Worm (Caenorhabditis elegans) whole organism, L4 larva: ENCODE results near the gene F58E2.2.

Experiments
- F37D6.2 ChIP-seq: sonication (generic microtip); optimal IDR thresholded peaks from 2 replicates; lab custom pipeline; 2016; ENCODE audit warnings: mild to moderate bottlenecking, missing genetic modification characterization, missing compliant biosample characterization
- F49E8.2 ChIP-seq: sonication (generic microtip); optimal IDR thresholded peaks from 2 replicates; lab custom pipeline; 2016; ENCODE audit warnings: missing compliant biosample characterization, mild to moderate bottlenecking, missing genetic modification characterization, borderline replicate concordance
- T20F7.1 ChIP-seq: fragments of 200-800 bp; sonication (Bioruptor generic); optimal IDR thresholded peaks from 2 replicates; lab custom pipeline; 2018; ENCODE audit warnings: mild to moderate bottlenecking, missing genetic modification characterization, missing compliant biosample characterization
- T26A8.4 ChIP-seq: fragments of 200-800 bp; sonication (Bioruptor generic); IDR thresholded peaks from 2 replicates; pipeline ENCODE4 v1.3.6; 2022; ENCODE audit warnings: missing genetic modification characterization, missing compliant biosample characterization
- Y105C5A.15 ChIP-seq: fragments of 200-800 bp; sonication (Bioruptor generic); IDR thresholded peaks from 2 replicates; pipeline ENCODE4 v1.3.6; 2022; ENCODE audit warnings: missing genetic modification characterization, missing compliant biosample characterization
- Y5F2A.4 ChIP-seq: fragments of 200-800 bp; sonication (Bioruptor generic); optimal IDR thresholded peaks from 2 replicates; lab custom pipeline; 2018; ENCODE audit warnings: mild to moderate bottlenecking, missing genetic modification characterization, missing compliant biosample characterization
- ZK337.2 ChIP-seq: fragments of 200-800 bp; sonication (Bioruptor generic); IDR thresholded peaks from 2 replicates; pipeline ENCODE4 v1.3.6; 2022; ENCODE audit warnings: missing genetic modification reagents, missing genetic modification characterization, missing compliant biosample characterization
- ZK546.5 ChIP-seq, 2 experiments: sonication (generic microtip); optimal IDR thresholded peaks; 2 replicates each; lab custom pipeline; 2017; ENCODE audit warnings: missing biosample characterization in 2 of 2, missing genetic modification characterization in 2 of 2
- aha-1 ChIP-seq: fragments of 150-350 bp; peaks from one replicate; lab custom pipeline; 2014; ENCODE audit warnings: missing biosample characterization, missing genetic modification characterization
- aly-2 ChIP-seq: sonication (generic microtip); optimal IDR thresholded peaks from 2 replicates; lab custom pipeline; 2018; ENCODE audit warnings: missing biosample characterization, missing genetic modification characterization
- ama-1 ChIP-seq: fragments of 150-350 bp; optimal IDR thresholded peaks from 2 replicates; lab custom pipeline; 2014; ENCODE audit warnings: inconsistent platforms, mixed read lengths
- arid-1 ChIP-seq: fragments of 200-800 bp; sonication (Bioruptor generic); conservative IDR thresholded peaks from 2 replicates; pipeline ENCODE4 v1.3.6; 2022; ENCODE audit warnings: missing genetic modification reagents, missing genetic modification characterization, missing compliant biosample characterization
- ceh-32 ChIP-seq: sonication (generic microtip); optimal IDR thresholded peaks from 2 replicates; lab custom pipeline; 2016; ENCODE audit warnings: mild to moderate bottlenecking, missing genetic modification characterization, missing compliant biosample characterization; ENCODE audit not compliant: poor library complexity
- ceh-44 ChIP-seq: fragments of 200-800 bp; sonication (Bioruptor generic); IDR thresholded peaks from 2 replicates; pipeline ENCODE4 v1.3.6; 2022; ENCODE audit warnings: missing genetic modification reagents, missing genetic modification characterization, missing compliant biosample characterization
- ceh-62 ChIP-seq: sonication (generic microtip); optimal IDR thresholded peaks from 2 replicates; lab custom pipeline; 2017; ENCODE audit warnings: missing biosample characterization, missing genetic modification characterization
- daf-16 ChIP-seq, 3 experiments: sonication (generic microtip); optimal IDR thresholded peaks; 2 replicates each; lab custom pipeline; 2016 to 2017; ENCODE audit warnings: missing genetic modification characterization in 3 of 3, missing genetic modification reagents in 3 of 3, mild to moderate bottlenecking in 2 of 3, missing compliant biosample characterization in 2 of 3, missing biosample characterization in 1 of 3, moderate library complexity in 1 of 3
- daf-19 ChIP-seq: fragments of 200-800 bp; sonication (Bioruptor generic); conservative IDR thresholded peaks from 2 replicates; pipeline ENCODE4 v1.3.6; 2022; ENCODE audit warnings: missing genetic modification characterization, missing compliant biosample characterization
- daf-8 ChIP-seq: fragments of 200-800 bp; sonication (Bioruptor generic); IDR thresholded peaks from 2 replicates; pipeline ENCODE4 v1.3.6; 2022; ENCODE audit warnings: missing genetic modification characterization, missing compliant biosample characterization
- dpl-1 ChIP-seq: fragments of 150-350 bp; optimal IDR thresholded peaks from 2 replicates; lab custom pipeline; 2014; ENCODE audit warnings: missing biosample characterization, missing genetic modification reagents, missing genetic modification characterization
- fkh-10 ChIP-seq: fragments of 150-350 bp; optimal IDR thresholded peaks from 2 replicates; lab custom pipeline; 2014; ENCODE audit warnings: missing biosample characterization, missing genetic modification reagents, missing genetic modification characterization
- gei-8 ChIP-seq: fragments of 200-800 bp; sonication (Bioruptor generic); optimal IDR thresholded peaks from 2 replicates; lab custom pipeline; 2018; ENCODE audit warnings: mild to moderate bottlenecking, missing genetic modification characterization, missing compliant biosample characterization
- hlh-11 ChIP-seq: fragments of 200-800 bp; sonication (Bioruptor generic); optimal IDR thresholded peaks from 2 replicates; lab custom pipeline; 2018; ENCODE audit warnings: mild to moderate bottlenecking, missing genetic modification characterization, missing compliant biosample characterization
- hlh-30 ChIP-seq: sonication (generic microtip); optimal IDR thresholded peaks from 2 replicates; lab custom pipeline; 2017; ENCODE audit warnings: antibody characterized with exemption, mild to moderate bottlenecking, missing genetic modification characterization, missing compliant biosample characterization; ENCODE audit not compliant: insufficient read depth
- hmg-1.1 ChIP-seq: fragments of 200-800 bp; sonication (Bioruptor generic); IDR thresholded peaks from 2 replicates; pipeline ENCODE4 v1.3.6; 2022; ENCODE audit warnings: missing genetic modification reagents, missing genetic modification characterization, missing compliant biosample characterization
- lin-1 ChIP-seq: fragments of 200-800 bp; sonication (Bioruptor generic); IDR thresholded peaks from 2 replicates; pipeline ENCODE4 v1.3.6; 2022; ENCODE audit warnings: missing genetic modification reagents, missing genetic modification characterization, missing compliant biosample characterization
- lin-38 ChIP-seq: fragments of 200-800 bp; sonication (Bioruptor generic); IDR thresholded peaks from 2 replicates; pipeline ENCODE4 v1.3.6; 2022; ENCODE audit warnings: missing genetic modification reagents, missing genetic modification characterization, missing compliant biosample characterization
- lin-39 ChIP-seq: fragments of 150-350 bp; optimal IDR thresholded peaks from 2 replicates; lab custom pipeline; 2014; ENCODE audit warnings: missing biosample characterization, missing genetic modification reagents, missing genetic modification characterization
- lsy-2 ChIP-seq, 2 experiments: fragments of 150-350 bp in 1 of 2; sonication (generic microtip) in 1 of 2; optimal IDR thresholded peaks; 2 replicates each; lab custom pipeline; 2014 to 2017; ENCODE audit warnings: missing biosample characterization in 2 of 2, missing genetic modification characterization in 2 of 2
- mes-2 ChIP-seq: sonication (generic microtip); optimal IDR thresholded peaks from 2 replicates; lab custom pipeline; 2016; ENCODE audit warnings: missing genotype, mild to moderate bottlenecking, missing genetic modification characterization, missing compliant biosample characterization; ENCODE audit not compliant: poor library complexity, severe bottlenecking
- mxl-2 ChIP-seq: fragments of 200-800 bp; sonication (Bioruptor generic); conservative IDR thresholded peaks from 2 replicates; pipeline ENCODE4 v1.3.6; 2022; ENCODE audit warnings: missing genetic modification reagents, missing genetic modification characterization, missing compliant biosample characterization
- nhr-102 ChIP-seq: sonication (generic microtip); optimal IDR thresholded peaks from 2 replicates; lab custom pipeline; 2016; ENCODE audit warnings: mild to moderate bottlenecking, missing genetic modification characterization, moderate library complexity, missing compliant biosample characterization
- nhr-237 ChIP-seq: sonication (generic microtip); optimal IDR thresholded peaks from 2 replicates; lab custom pipeline; 2017; ENCODE audit warnings: missing biosample characterization, missing genetic modification characterization
- nhr-25 ChIP-seq: sonication (generic microtip); optimal IDR thresholded peaks from 2 replicates; lab custom pipeline; 2017; ENCODE audit warnings: missing genetic modification characterization, mild to moderate bottlenecking, missing compliant biosample characterization, antibody characterized with exemption, moderate library complexity, borderline replicate concordance; ENCODE audit not compliant: insufficient read depth
- nhr-41 ChIP-seq: fragments of 200-800 bp; sonication (Bioruptor generic); IDR thresholded peaks from 2 replicates; pipeline ENCODE4 v1.3.6; 2022; ENCODE audit warnings: missing genetic modification reagents, missing genetic modification characterization, missing compliant biosample characterization
- pqm-1 ChIP-seq: sonication (generic microtip); optimal IDR thresholded peaks from 2 replicates; lab custom pipeline; 2017; ENCODE audit warnings: missing biosample characterization, missing genetic modification characterization
- rbr-2 ChIP-seq: sonication (generic microtip); optimal IDR thresholded peaks from 2 replicates; lab custom pipeline; 2016; ENCODE audit warnings: missing genotype, missing genetic modification characterization, missing compliant biosample characterization
- saeg-2 ChIP-seq: fragments of 200-800 bp; sonication (Bioruptor generic); IDR thresholded peaks from 2 replicates; pipeline ENCODE4 v1.3.6; 2022; ENCODE audit warnings: missing genetic modification reagents, missing genetic modification characterization, missing compliant biosample characterization
- sdz-12 ChIP-seq: fragments of 200-800 bp; sonication (Bioruptor generic); optimal IDR thresholded peaks from 2 replicates; lab custom pipeline; 2018; ENCODE audit warnings: mild to moderate bottlenecking, missing genetic modification characterization, missing compliant biosample characterization
- set-16 ChIP-seq: fragments of 200-800 bp; sonication (Bioruptor generic); IDR thresholded peaks from 2 replicates; pipeline ENCODE4 v1.3.6; 2022; ENCODE audit warnings: missing genetic modification reagents, missing genetic modification characterization, missing compliant biosample characterization
- snpc-4 ChIP-seq: fragments of 150-350 bp; optimal IDR thresholded peaks from 2 replicates; lab custom pipeline; 2014; ENCODE audit warnings: missing biosample characterization, missing genetic modification characterization
- spr-3 ChIP-seq: fragments of 200-800 bp; sonication (Bioruptor generic); optimal IDR thresholded peaks from 2 replicates; lab custom pipeline; 2018; ENCODE audit warnings: mild to moderate bottlenecking, missing genetic modification characterization, missing compliant biosample characterization
- tra-1 ChIP-seq: fragments of 200-800 bp; sonication (Bioruptor generic); IDR thresholded peaks from 2 replicates; pipeline ENCODE4 v1.3.6; 2022; ENCODE audit warnings: missing genetic modification reagents, missing genetic modification characterization, missing compliant biosample characterization
- unc-130 ChIP-seq: sonication (generic microtip); optimal IDR thresholded peaks from 2 replicates; lab custom pipeline; 2016; ENCODE audit warnings: missing genetic modification reagents, missing genetic modification characterization, missing compliant biosample characterization
- unc-62 ChIP-seq, 3 experiments: fragments of 150-350 bp in 1 of 3; sonication (generic microtip); optimal IDR thresholded peaks in 2 of 3; peaks in 1 of 3; 1 replicate in 1 of 3; 2 replicates in 2 of 3; lab custom pipeline; 2014 to 2017; ENCODE audit warnings: missing biosample characterization in 3 of 3, missing genetic modification characterization in 3 of 3, missing genetic modification reagents in 3 of 3, missing genotype in 1 of 3
- zag-1 ChIP-seq: fragments of 150-350 bp; optimal IDR thresholded peaks from 2 replicates; lab custom pipeline; 2014; ENCODE audit warnings: missing biosample characterization, missing genetic modification characterization
- zfp-3 ChIP-seq: fragments of 200-800 bp; sonication (Bioruptor generic); conservative IDR thresholded peaks from 2 replicates; pipeline ENCODE4 v1.3.6; 2022; ENCODE audit warnings: missing genetic modification reagents, missing genetic modification characterization, missing compliant biosample characterization

The F58E2.2 gene

DNA sequence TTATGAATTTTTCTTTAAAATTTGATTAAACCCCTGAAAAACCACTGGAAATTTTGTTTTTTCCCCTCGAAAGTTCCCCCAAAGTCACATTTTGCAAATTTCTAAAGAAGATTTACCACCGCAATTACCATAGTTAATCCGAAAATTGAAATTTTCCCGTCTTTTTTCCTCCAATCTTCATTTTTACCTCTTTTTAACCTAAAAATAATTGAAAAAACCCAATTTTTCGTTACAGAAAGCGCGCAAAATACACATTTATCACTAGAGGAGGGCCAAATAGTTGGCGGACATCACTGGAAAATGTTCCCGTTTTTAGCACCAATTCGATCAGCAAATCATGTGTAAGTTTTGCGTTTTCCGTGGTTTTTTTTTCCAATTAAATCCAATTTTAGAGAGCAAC, 46.7 kb downstream of the F58E2.2 start, which contains the start of gene unc-33:
Gene unc-33, plus strand, starts transcription at position 301 of the 400 bp plus-strand sequence.
- TF ChIP-seq unc-62 (GFP tag; optimal IDR thresholded peaks at IDR 0.05 in 1 of 2; lab: Kevin White, UChicago) (peak in 1 of 2 experiments; percentile 11), unc-62 (tag; optimal IDR thresholded peaks at IDR 0.05; lab: Kevin White, UChicago) (no peak), daf-16 (GFP tag; optimal IDR thresholded peaks at IDR 0.05; lab: Kevin White, UChicago) (no peak), daf-16 (tag; optimal IDR thresholded peaks at IDR 0.05; lab: Kevin White, UChicago) (no peak)

DNA sequence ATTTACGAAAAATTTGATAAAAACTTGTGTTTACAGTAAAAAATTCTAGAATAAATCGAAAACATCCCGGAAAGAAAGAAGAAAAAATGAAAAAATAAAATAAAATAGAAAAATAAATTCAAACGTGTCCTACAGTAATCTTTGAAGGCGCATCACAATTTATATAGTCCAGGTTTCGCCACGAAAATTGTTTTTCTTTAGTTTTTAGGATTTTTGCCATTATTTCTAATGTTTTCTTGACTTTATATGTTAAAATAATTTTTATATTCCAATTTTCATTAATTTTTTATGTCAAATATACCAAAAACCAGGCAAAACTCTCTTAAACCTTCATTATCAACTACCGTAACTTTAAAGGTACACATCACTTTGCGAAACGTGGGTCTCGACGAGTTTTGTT, 47.7 kb downstream of the F58E2.2 start:
- TF ChIP-seq F37D6.2 (tag; lab: Kevin White, UChicago) (no peak), lin-39 (tag; lab: Kevin White, UChicago) (no peak), lsy-2 (tag; optimal IDR thresholded peaks at IDR 0.05; lab: Kevin White, UChicago) (peak in 1 of 2 experiments; percentile 13), F49E8.2 (peak; percentile 3), hlh-11 (tag; lab: Kevin White, UChicago) (no peak), fkh-10 (GFP tag; lab: Kevin White, UChicago) (no peak), pqm-1 (no peak), unc-130 (GFP tag; lab: Kevin White, UChicago) (no peak), Y5F2A.4 (no peak), ceh-62 (tag; lab: Kevin White, UChicago) (no peak), zfp-3 (no peak), mxl-2 (GFP tag; lab: Robert Waterston, UW) (no peak), saeg-2 (GFP tag; lab: Robert Waterston, UW) (no peak), T26A8.4 (GFP tag; lab: Robert Waterston, UW) (no peak), ZK546.5 (tag; optimal IDR thresholded peaks at IDR 0.05; lab: Kevin White, UChicago) (no peak), ZK337.2 (no peak), snpc-4 (no peak)

ce11 chrIV:3519352-3519751, 49.5 kb downstream of the F58E2.2 start:
- no peak for TF ChIP-seq arid-1 (GFP tag; lab: Robert Waterston, UW)
- TF ChIP-seq aly-2, result no peak
- TF ChIP-seq T26A8.4 (GFP tag; lab: Robert Waterston, UW), result no peak
- no peak for TF ChIP-seq lin-38 (GFP tag; lab: Robert Waterston, UW)
- no peak for TF ChIP-seq tra-1 (GFP tag; lab: Robert Waterston, UW)
- no peak for TF ChIP-seq F37D6.2 (tag; lab: Kevin White, UChicago)
- TF ChIP-seq hmg-1.1 (GFP tag; lab: Robert Waterston, UW), result peak; percentile 72
- peak; percentile 36 for TF ChIP-seq rbr-2 (tag; lab: Kevin White, UChicago)
- no peak for TF ChIP-seq T20F7.1 (GFP tag; lab: Kevin White, UChicago)
- TF ChIP-seq ama-1, result no peak
- no peak for TF ChIP-seq nhr-237 (tag; lab: Kevin White, UChicago)
- TF ChIP-seq fkh-10 (GFP tag; lab: Kevin White, UChicago), result peak; percentile 33
- TF ChIP-seq spr-3 (GFP tag; lab: Kevin White, UChicago), result no peak
- TF ChIP-seq ceh-32 (tag; lab: Kevin White, UChicago), result no peak
- no peak for TF ChIP-seq Y105C5A.15 (GFP tag; lab: Robert Waterston, UW)
- TF ChIP-seq nhr-41, result no peak
- no peak for TF ChIP-seq sdz-12 (GFP tag; lab: Kevin White, UChicago)
- 0 out of 2 replicates have a peak, but pooled peaks have one; percentile 40 for TF ChIP-seq set-16 (GFP tag; lab: Robert Waterston, UW)
- TF ChIP-seq hlh-30 (tag; lab: Kevin White, UChicago), result peak; percentile 11
- no peak for TF ChIP-seq gei-8 (GFP tag; lab: Kevin White, UChicago)
- 0 out of 2 replicates have a peak, but pooled peaks have one; percentile 12 for TF ChIP-seq lin-1
- no peak for TF ChIP-seq daf-8 (GFP tag; lab: Robert Waterston, UW)
- TF ChIP-seq nhr-102 (tag; lab: Kevin White, UChicago), result no peak
- TF ChIP-seq aha-1 (tag; lab: Kevin White, UChicago), result peak; percentile 63
- TF ChIP-seq mxl-2 (GFP tag; lab: Robert Waterston, UW), result no peak
- peak; percentile 43 for TF ChIP-seq mes-2
- TF ChIP-seq ceh-44 (GFP tag; lab: Robert Waterston, UW), result no peak
- TF ChIP-seq hlh-11 (tag; lab: Kevin White, UChicago), result peak; percentile 26
- TF ChIP-seq zag-1 (tag; lab: Kevin White, UChicago), result no peak
- TF ChIP-seq lin-39 (tag; lab: Kevin White, UChicago), result no peak
- no peak for TF ChIP-seq Y5F2A.4
- no peak for TF ChIP-seq nhr-25 (tag; lab: Kevin White, UChicago)
- TF ChIP-seq dpl-1 (GFP tag; lab: Kevin White, UChicago), result peak; percentile 17
- no peak for TF ChIP-seq daf-19 (GFP tag; lab: Robert Waterston, UW)
